Fruit fly (Drosophila melanogaster) whole organism, embryonic: ENCODE data around the gene CG5515.

ENCODE experiments used
- ATbp ChIP-seq: fragments of 200-800 bp; sonication (Bioruptor generic); optimal IDR thresholded peaks from 2 replicates; lab custom pipeline; 2017; ENCODE audit warnings: missing biosample characterization, mild to moderate bottlenecking, missing genetic modification characterization, missing genetic modification reagents
- Antp ChIP-seq: fragments of 200-800 bp; sonication (Bioruptor generic); optimal IDR thresholded peaks from 3 replicates; lab custom pipeline; 2016; ENCODE audit warnings: missing biosample characterization, missing genetic modification characterization
- Atf-2 ChIP-seq: fragments of 200-800 bp; sonication (Bioruptor generic); optimal IDR thresholded peaks from 2 replicates; lab custom pipeline; 2016; ENCODE audit warnings: missing biosample characterization, missing genetic modification characterization
- CG10366 ChIP-seq: fragments of 200-800 bp; sonication (Bioruptor generic); IDR thresholded peaks from 2 replicates; pipeline ENCODE4 v1.3.6; 2022; ENCODE audit warnings: missing biosample characterization, missing genetic modification characterization
- CG10543 ChIP-seq: fragments of 200-800 bp; sonication (Bioruptor generic); optimal IDR thresholded peaks from 3 replicates; lab custom pipeline; 2017; ENCODE audit warnings: missing biosample characterization, mild to moderate bottlenecking, missing genetic modification characterization, moderate library complexity
- CG11085 ChIP-seq: fragments of 200-800 bp; sonication (Bioruptor generic); IDR thresholded peaks from 2 replicates; pipeline ENCODE4 v1.3.6; 2022; ENCODE audit warnings: missing biosample characterization, missing genetic modification characterization
- CG11695 ChIP-seq: fragments of 200-800 bp; sonication (Bioruptor generic); IDR thresholded peaks from 3 replicates; pipeline ENCODE4 v1.3.6; 2022; ENCODE audit warnings: missing biosample characterization, missing genetic modification characterization
- CG12659 ChIP-seq: fragments of 200-800 bp; sonication (Bioruptor generic); optimal IDR thresholded peaks from 3 replicates; lab custom pipeline; 2017; ENCODE audit warnings: mild to moderate bottlenecking, missing biosample characterization, missing genetic modification reagents, missing genetic modification characterization
- CG13123 ChIP-seq: fragments of 200-800 bp; sonication (Bioruptor generic); optimal IDR thresholded peaks from 2 replicates; lab custom pipeline; 2016; ENCODE audit warnings: missing biosample characterization, missing genetic modification characterization
- CG17568 ChIP-seq: fragments of 200-800 bp; sonication (Bioruptor generic); optimal IDR thresholded peaks from 2 replicates; lab custom pipeline; 2018; ENCODE audit warnings: missing biosample characterization, mild to moderate bottlenecking, missing genetic modification characterization, moderate library complexity
- CG1792 ChIP-seq: fragments of 200-800 bp; sonication (Bioruptor generic); optimal IDR thresholded peaks from 2 replicates; lab custom pipeline; 2016; ENCODE audit warnings: missing biosample characterization, missing genetic modification characterization
- CG32767 ChIP-seq: fragments of 200-800 bp; sonication (Bioruptor generic); IDR thresholded peaks from 2 replicates; pipeline ENCODE4 v1.3.6; 2022; ENCODE audit warnings: missing biosample characterization, missing genetic modification characterization
- CG3281 ChIP-seq: fragments of 200-800 bp; sonication (Bioruptor generic); optimal IDR thresholded peaks from 3 replicates; lab custom pipeline; 2017; ENCODE audit warnings: missing biosample characterization, mild to moderate bottlenecking, missing genetic modification characterization
- CG6683 ChIP-seq: fragments of 200-800 bp; sonication (Bioruptor generic); optimal IDR thresholded peaks from 2 replicates; lab custom pipeline; 2017; ENCODE audit warnings: missing biosample characterization, mild to moderate bottlenecking, missing genetic modification characterization, missing genetic modification reagents
- CG7987 ChIP-seq: fragments of 200-800 bp; sonication (Bioruptor generic); optimal IDR thresholded peaks from 2 replicates; lab custom pipeline; 2018; ENCODE audit warnings: missing biosample characterization, mild to moderate bottlenecking, missing genetic modification characterization, moderate library complexity
- CG8388 ChIP-seq: fragments of 200-800 bp; sonication (Bioruptor generic); optimal IDR thresholded peaks from 2 replicates; lab custom pipeline; 2019; ENCODE audit warnings: missing biosample characterization, mild to moderate bottlenecking, missing genetic modification characterization, moderate library complexity
- CG8944 ChIP-seq: fragments of 200-800 bp; sonication (Bioruptor generic); optimal IDR thresholded peaks from 3 replicates; lab custom pipeline; 2016; ENCODE audit warnings: missing biosample characterization, missing genetic modification characterization
- CG9437 ChIP-seq: fragments of 200-800 bp; sonication (Bioruptor generic); optimal IDR thresholded peaks from 2 replicates; lab custom pipeline; 2018; ENCODE audit warnings: missing biosample characterization, mild to moderate bottlenecking, missing genetic modification characterization
- D19B ChIP-seq: fragments of 200-800 bp; sonication (Bioruptor generic); optimal IDR thresholded peaks from 2 replicates; lab custom pipeline; 2017; ENCODE audit warnings: missing biosample characterization, mild to moderate bottlenecking, missing genetic modification characterization
- Dip2 ChIP-seq: fragments of 200-800 bp; sonication (Bioruptor generic); IDR thresholded peaks from 2 replicates; pipeline ENCODE4 v1.3.6; 2022; ENCODE audit warnings: missing biosample characterization, missing genetic modification characterization
- Dp ChIP-seq: fragments of 200-800 bp; sonication (Bioruptor generic); optimal IDR thresholded peaks from 2 replicates; lab custom pipeline; 2018; ENCODE audit warnings: missing biosample characterization, mild to moderate bottlenecking, missing genetic modification characterization, moderate library complexity
- Drgx ChIP-seq: fragments of 200-800 bp; sonication (Bioruptor generic); IDR thresholded peaks from 2 replicates; pipeline ENCODE4 v1.3.6; 2022; ENCODE audit warnings: missing biosample characterization, missing genetic modification characterization
- Fer1 ChIP-seq: fragments of 200-800 bp; sonication (Bioruptor generic); optimal IDR thresholded peaks from 2 replicates; lab custom pipeline; 2017; ENCODE audit warnings: missing biosample characterization, mild to moderate bottlenecking, missing genetic modification characterization
- HLH54F ChIP-seq: fragments of 200-800 bp; sonication (Bioruptor generic); optimal IDR thresholded peaks from 3 replicates; lab custom pipeline; 2016; ENCODE audit warnings: missing biosample characterization, missing genetic modification characterization
- Mad ChIP-seq: fragments of 200-800 bp; sonication (Bioruptor generic); optimal IDR thresholded peaks from 2 replicates; lab custom pipeline; 2016; ENCODE audit warnings: missing biosample characterization, missing genetic modification characterization
- Med ChIP-seq: fragments of 200-800 bp; sonication (Bioruptor generic); peaks from one replicate; lab custom pipeline; 2016; ENCODE audit warnings: missing biosample characterization, missing genetic modification characterization, mild to moderate bottlenecking, inconsistent platforms, moderate library complexity
- NfI ChIP-seq: fragments of 200-800 bp; sonication (Bioruptor generic); optimal IDR thresholded peaks from 3 replicates; lab custom pipeline; 2018; ENCODE audit warnings: missing biosample characterization, mild to moderate bottlenecking, missing genetic modification characterization, moderate library complexity
- Sox102F ChIP-seq: fragments of 200-800 bp; sonication (Bioruptor generic); optimal IDR thresholded peaks from 2 replicates; lab custom pipeline; 2018; ENCODE audit warnings: missing biosample characterization, mild to moderate bottlenecking, missing genetic modification characterization, moderate library complexity
- btn ChIP-seq: fragments of 200-800 bp; sonication (Bioruptor generic); optimal IDR thresholded peaks from 2 replicates; lab custom pipeline; 2016; ENCODE audit warnings: missing biosample characterization, missing genetic modification characterization
- caup ChIP-seq: fragments of 200-800 bp; sonication (Bioruptor generic); optimal IDR thresholded peaks from 3 replicates; lab custom pipeline; 2017; ENCODE audit warnings: missing biosample characterization, mild to moderate bottlenecking, missing genetic modification characterization, moderate library complexity; ENCODE audit not compliant: severe bottlenecking
- cg ChIP-seq: fragments of 200-800 bp; sonication (Bioruptor generic); optimal IDR thresholded peaks from 3 replicates; lab custom pipeline; 2019; ENCODE audit warnings: missing biosample characterization, mild to moderate bottlenecking, missing genetic modification characterization, moderate library complexity
- chm ChIP-seq: fragments of 200-800 bp; sonication (Bioruptor generic); IDR thresholded peaks from 2 replicates; pipeline ENCODE4 v1.3.6; 2022; ENCODE audit warnings: missing biosample characterization, missing genetic modification characterization
- dmrt99B ChIP-seq: fragments of 200-800 bp; sonication (Bioruptor generic); optimal IDR thresholded peaks from 2 replicates; lab custom pipeline; 2018; ENCODE audit warnings: missing biosample characterization, mild to moderate bottlenecking, missing genetic modification characterization, moderate library complexity
- grau ChIP-seq: fragments of 200-800 bp; optimal IDR thresholded peaks from 3 replicates; lab custom pipeline; 2019; ENCODE audit warnings: missing biosample characterization, mild to moderate bottlenecking, missing genetic modification characterization, moderate library complexity
- maf-S ChIP-seq: fragments of 200-800 bp; sonication (Bioruptor generic); optimal IDR thresholded peaks from 2 replicates; lab custom pipeline; 2016; ENCODE audit warnings: missing biosample characterization, missing genetic modification characterization
- nmo ChIP-seq: fragments of 200-800 bp; sonication (Bioruptor generic); optimal IDR thresholded peaks from 2 replicates; lab custom pipeline; 2018; ENCODE audit warnings: missing biosample characterization, mild to moderate bottlenecking, missing genetic modification characterization, moderate library complexity
- p53 ChIP-seq: fragments of 200-800 bp; sonication (Bioruptor generic); optimal IDR thresholded peaks from 2 replicates; lab custom pipeline; 2016; ENCODE audit warnings: missing biosample characterization, missing genetic modification characterization
- prd ChIP-seq, 3 experiments: fragments of >200 bp in 2 of 3; fragments of 200-800 bp in 1 of 3; sonication (Bioruptor generic) in 1 of 3; optimal IDR thresholded peaks in 2 of 3; IDR thresholded peaks in 1 of 3; 2 replicates in 2 of 3; 3 replicates in 1 of 3; pipeline versions ENCODE4 v1.3.6 to Lab custom; 2017 to 2022; ENCODE audit warnings: missing biosample characterization in 1 of 3, missing genetic modification characterization in 1 of 3
- sens ChIP-seq: fragments of 200-800 bp; sonication (Bioruptor generic); peaks from one replicate; lab custom pipeline; 2016; ENCODE audit warnings: missing biosample characterization, missing genetic modification characterization
- seq ChIP-seq: fragments of 200-800 bp; sonication (Bioruptor generic); IDR thresholded peaks from 2 replicates; pipeline ENCODE4 v1.3.6; 2022; ENCODE audit warnings: missing biosample characterization, missing genetic modification characterization
- shn ChIP-seq: fragments of 200-800 bp; sonication (Bioruptor generic); optimal IDR thresholded peaks from 3 replicates; lab custom pipeline; 2016; ENCODE audit warnings: missing biosample characterization, missing genetic modification characterization
- tgo ChIP-seq: fragments of 200-800 bp; sonication (Bioruptor generic); IDR thresholded peaks from 3 replicates; pipeline ENCODE4 v1.3.6; 2022; ENCODE audit warnings: missing biosample characterization, missing genetic modification characterization
- tna ChIP-seq: fragments of 200-800 bp; sonication (Bioruptor generic); IDR thresholded peaks from 2 replicates; pipeline ENCODE4 v1.3.6; 2022; ENCODE audit warnings: missing biosample characterization, missing genetic modification characterization; ENCODE audit not compliant: partially characterized antibody
- ttk ChIP-seq: fragments of 200-800 bp; sonication (Bioruptor generic); IDR thresholded peaks from 2 replicates; pipeline ENCODE4 v2.1.2; 2022; ENCODE audit warnings: missing biosample characterization, missing genetic modification characterization
- tx ChIP-seq: fragments of 200-800 bp; sonication (Bioruptor generic); optimal IDR thresholded peaks from 2 replicates; lab custom pipeline; 2016; ENCODE audit warnings: missing biosample characterization, missing genetic modification characterization
- vvl ChIP-seq: fragments of 200-800 bp; sonication (Bioruptor generic); IDR thresholded peaks from 2 replicates; pipeline ENCODE4 v1.3.6; 2022; ENCODE audit warnings: missing biosample characterization, missing genetic modification characterization
- zfh1 ChIP-seq: fragments of 200-800 bp; sonication (Bioruptor generic); IDR thresholded peaks from 3 replicates; pipeline ENCODE4 v1.3.6; 2022; ENCODE audit warnings: missing biosample characterization, missing genetic modification characterization

The CG5515 gene

DNA sequence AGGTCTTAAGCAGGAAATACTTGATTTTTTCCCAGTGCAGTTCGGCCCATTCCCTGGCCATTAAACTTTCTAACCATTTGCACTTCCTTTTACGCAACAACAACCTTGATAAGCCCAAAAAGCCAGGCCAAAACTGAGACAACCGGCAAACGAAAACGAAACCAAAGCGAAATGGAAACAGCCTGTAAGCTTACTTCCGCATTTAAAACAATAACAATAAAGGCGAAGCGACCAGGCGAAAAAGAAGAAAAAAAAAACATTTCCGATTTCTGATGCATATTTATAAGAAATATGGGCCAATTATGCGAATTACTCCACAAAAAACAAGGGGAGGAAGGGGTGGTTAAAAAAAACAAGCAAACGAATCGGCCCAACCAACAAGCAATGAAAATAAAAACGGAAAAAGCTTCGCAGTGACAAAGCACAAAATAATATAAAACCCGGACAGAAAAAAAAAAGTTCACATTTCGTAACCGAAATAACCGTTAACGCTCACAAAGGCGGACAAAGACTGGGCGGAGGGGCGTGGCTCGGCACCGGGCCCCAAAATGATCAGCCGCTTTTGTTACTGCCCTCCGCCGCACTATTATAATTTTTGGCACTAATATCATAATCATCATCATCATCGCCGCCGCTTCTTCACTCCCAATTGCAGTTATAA is 16.7 kb upstream of the CG5515 start (continued):
- TF ChIP-seq tna (GFP tag; lab: Robert Waterston, UW) (no peak), CG11085 (GFP tag; lab: Robert Waterston, UW) (no peak), chm (no peak), CG13123 (GFP tag; lab: Kevin White, UChicago) (no peak), D19B (GFP tag; lab: Kevin White, UChicago) (no peak)

DNA sequence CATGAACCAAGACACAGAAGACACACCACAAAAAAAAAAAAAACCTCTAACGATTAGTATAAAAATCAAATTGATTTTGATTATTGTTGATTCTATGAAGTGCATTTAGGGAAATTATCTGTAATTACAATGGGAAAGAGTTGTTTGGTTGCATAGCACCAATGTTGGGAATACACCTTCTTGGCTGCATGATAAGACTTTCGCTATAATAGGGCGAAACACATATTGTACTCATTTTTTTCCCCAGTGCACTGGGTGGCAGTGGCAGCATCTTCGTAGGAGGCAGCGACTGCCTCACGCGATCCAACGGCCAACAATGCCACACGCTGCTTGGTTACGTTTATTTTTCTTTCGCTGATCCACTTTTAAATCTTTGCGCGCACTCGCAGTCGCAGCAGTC is 15.3 kb upstream of the CG5515 start:
- TF ChIP-seq prd (optimal IDR thresholded peaks at IDR 0.05; lab: Kevin White, UChicago): no peak
- TF ChIP-seq prd (GFP tag; IDR thresholded peaks at IDR 0.05; lab: Robert Waterston, UW): 0 out of 3 replicates have a peak, but pooled peaks have one; percentile 16
- TF ChIP-seq maf-S (GFP tag; lab: Kevin White, UChicago): no peak
- TF ChIP-seq Sox102F (GFP tag; lab: Kevin White, UChicago): peak; percentile 9
- TF ChIP-seq ATbp (GFP tag; lab: Kevin White, UChicago): peak; percentile 7
- 0 out of 3 replicates have a peak, but pooled peaks have one; percentile 7 for TF ChIP-seq zfh1
- no peak for TF ChIP-seq Fer1 (GFP tag; lab: Kevin White, UChicago)

DNA sequence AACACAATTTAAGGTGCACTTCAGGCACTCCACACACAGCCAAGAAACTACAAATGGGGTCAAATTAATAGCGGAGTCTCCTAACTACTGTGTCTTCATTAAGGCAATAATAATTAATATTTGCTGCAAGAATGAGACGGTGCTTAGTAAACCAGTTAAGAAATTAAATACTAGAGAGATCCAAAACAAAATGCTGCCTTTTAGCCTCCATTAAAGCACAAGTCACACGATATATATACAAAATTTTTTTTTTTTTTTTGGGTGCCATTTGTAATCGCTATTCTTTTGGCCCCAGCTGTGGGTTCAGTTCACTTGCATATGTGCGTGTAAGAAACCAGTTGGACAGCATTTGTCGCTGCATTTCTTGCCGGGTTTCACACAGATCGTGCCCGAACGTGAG is 14.7 kb upstream of the CG5515 start:
- TF ChIP-seq btn (GFP tag; lab: Kevin White, UChicago): no peak
- TF ChIP-seq CG12659 (GFP tag; lab: Kevin White, UChicago): no peak
- no peak for TF ChIP-seq HLH54F (GFP tag; lab: Kevin White, UChicago)
- TF ChIP-seq p53 (GFP tag; lab: Kevin White, UChicago): no peak
- TF ChIP-seq dmrt99B (tag; lab: Kevin White, UChicago): peak; percentile 66
- TF ChIP-seq caup (GFP tag; lab: Kevin White, UChicago): no peak
- no peak for TF ChIP-seq CG9437
- no peak for TF ChIP-seq CG32767 (GFP tag; lab: Robert Waterston, UW)
- no peak for TF ChIP-seq CG8944 (GFP tag; lab: Kevin White, UChicago)
- peak; percentile 35 for TF ChIP-seq nmo
- no peak for TF ChIP-seq CG6683 (GFP tag; lab: Kevin White, UChicago)
- no peak for TF ChIP-seq CG7987
- no peak for TF ChIP-seq grau (tag; lab: Kevin White, UChicago)
- no peak for TF ChIP-seq seq
- TF ChIP-seq CG11695: no peak
- TF ChIP-seq Mad: no peak
- TF ChIP-seq Dip2 (GFP tag; lab: Robert Waterston, UW): no peak
- TF ChIP-seq Med (GFP tag; lab: Kevin White, UChicago): peak; percentile 47
- peak; percentile 38; the same call in 1 of the 2 replicates for TF ChIP-seq vvl (GFP tag; lab: Robert Waterston, UW)
- TF ChIP-seq tx: no peak
- TF ChIP-seq CG8388 (GFP tag; lab: Kevin White, UChicago): peak; percentile 44
- no peak for TF ChIP-seq CG3281 (GFP tag; lab: Kevin White, UChicago)
- TF ChIP-seq CG10543: no peak
- no peak for TF ChIP-seq CG17568
- TF ChIP-seq CG1792: no peak
- TF ChIP-seq Antp (GFP tag; lab: Kevin White, UChicago): no peak
- no peak for TF ChIP-seq ttk (GFP tag; lab: Robert Waterston, UW)
- TF ChIP-seq NfI (GFP tag; lab: Kevin White, UChicago): no peak
- TF ChIP-seq cg: peak; percentile 9
- peak; percentile 67 for TF ChIP-seq sens (GFP tag; lab: Kevin White, UChicago)
- no peak for TF ChIP-seq shn (GFP tag; lab: Kevin White, UChicago)
- TF ChIP-seq tgo (GFP tag; lab: Robert Waterston, UW): no peak
- no peak for TF ChIP-seq Dp (GFP tag; lab: Kevin White, UChicago)
- TF ChIP-seq Atf-2 (GFP tag; lab: Kevin White, UChicago): no peak
- peak; percentile 85 for TF ChIP-seq Drgx (GFP tag; lab: Robert Waterston, UW)
- no peak for TF ChIP-seq CG10366 (GFP tag; lab: Robert Waterston, UW)
